Fruit fly (Drosophila melanogaster): ENCODE results near the gene Octbeta1R.

Octbeta1R gene

DNA sequence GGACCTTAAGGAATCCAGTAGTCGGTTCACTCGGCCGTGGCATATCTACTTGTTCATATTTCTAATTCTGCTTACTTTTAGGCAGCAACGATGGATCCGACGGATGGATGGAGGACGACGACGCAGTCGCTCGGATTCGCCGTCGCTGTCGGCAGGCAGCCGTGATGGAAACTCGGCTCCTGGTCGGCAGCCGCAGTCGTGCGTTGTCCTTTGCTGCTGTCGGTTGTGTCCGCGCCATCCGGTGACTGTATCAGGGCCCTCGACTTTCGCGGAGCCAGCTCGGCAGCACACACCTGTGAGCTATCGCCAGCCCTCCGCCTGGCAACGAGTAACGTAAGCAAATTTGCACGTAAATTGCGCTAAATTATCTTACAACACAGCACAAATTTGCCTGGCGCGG lies at the start of gene Octbeta1R:
Octbeta1R (plus strand) TSS at position 191 of the 400 bp plus-strand sequence.
- TF ChIP-seq nerfin-1 (tag; optimal IDR thresholded peaks at IDR 0.05), result no peak
- TF ChIP-seq odd (GFP tag; optimal IDR thresholded peaks at IDR 0.05), result no peak
- no peak for TF ChIP-seq tio (GFP tag; optimal IDR thresholded peaks at IDR 0.05)
- no peak for TF ChIP-seq CG14965 (GFP tag; optimal IDR thresholded peaks at IDR 0.05; ENCODE audit: borderline replicate concordance)
- TF ChIP-seq CG11723 (GFP tag; optimal IDR thresholded peaks at IDR 0.05), result no peak
- no peak for TF ChIP-seq CG15514 (GFP tag; optimal IDR thresholded peaks at IDR 0.05)
- TF ChIP-seq CG14860 (GFP tag; IDR thresholded peaks at IDR 0.05; ENCODE audit: partially characterized antibody), result 0 out of 3 replicates have a peak, but pooled peaks have one; percentile 12
- TF ChIP-seq CG13894 (tag; optimal IDR thresholded peaks at IDR 0.05), result peak; percentile 57
- no peak for TF ChIP-seq CG8089 (GFP tag; optimal IDR thresholded peaks at IDR 0.05)
- TF ChIP-seq Ravus (GFP tag; IDR thresholded peaks at IDR 0.05), result no peak
- no peak for TF ChIP-seq HmgD (GFP tag; optimal IDR thresholded peaks at IDR 0.05)
- TF ChIP-seq CG12104 (GFP tag; optimal IDR thresholded peaks at IDR 0.05), result no peak
- TF ChIP-seq schlank (tag; optimal IDR thresholded peaks at IDR 0.05), result no peak
- no peak for TF ChIP-seq CG31224 (GFP tag; IDR thresholded peaks at IDR 0.05)
- no peak for TF ChIP-seq CG10565 (GFP tag; optimal IDR thresholded peaks at IDR 0.05)
- TF ChIP-seq HLHmδ (GFP tag; optimal IDR thresholded peaks at IDR 0.05), result no peak
- no peak for TF ChIP-seq kah (GFP tag; optimal IDR thresholded peaks at IDR 0.05)
- no peak for TF ChIP-seq Doc2 (GFP tag; IDR thresholded peaks at IDR 0.05)
- TF ChIP-seq Nf-YB (GFP tag; optimal IDR thresholded peaks at IDR 0.05), result no peak
- no peak for TF ChIP-seq eve (GFP tag; optimal IDR thresholded peaks at IDR 0.05)
- no peak for TF ChIP-seq Usf (GFP tag; optimal IDR thresholded peaks at IDR 0.05)
- no peak for TF ChIP-seq Mes4 (GFP tag; optimal IDR thresholded peaks at IDR 0.05)
- TF ChIP-seq gro (GFP tag; optimal IDR thresholded peaks at IDR 0.05), result no peak
- TF ChIP-seq Deaf1 (tag; optimal IDR thresholded peaks at IDR 0.05), result peak; percentile 94
- peak; percentile 22 for TF ChIP-seq Med (GFP tag)
- TF ChIP-seq CG12071 (GFP tag; optimal IDR thresholded peaks at IDR 0.05), result no peak
- no peak for TF ChIP-seq CG4360 (GFP tag; IDR thresholded peaks at IDR 0.05)
- no peak for TF ChIP-seq CG15011 (GFP tag; optimal IDR thresholded peaks at IDR 0.05)
- no peak for TF ChIP-seq CG2889 (GFP tag; IDR thresholded peaks at IDR 0.05)
- TF ChIP-seq Fer3 (tag; optimal IDR thresholded peaks at IDR 0.05), result no peak
- TF ChIP-seq CG4617 (GFP tag; optimal IDR thresholded peaks at IDR 0.05; ENCODE audit: borderline replicate concordance), result no peak
- TF ChIP-seq abd-A (tag; optimal IDR thresholded peaks at IDR 0.05), result peak; percentile 16
- TF ChIP-seq Bdp1 (GFP tag; optimal IDR thresholded peaks at IDR 0.05), result no peak
- TF ChIP-seq CG12155 (GFP tag; optimal IDR thresholded peaks at IDR 0.05), result no peak
- no peak for TF ChIP-seq CG9797 (GFP tag; optimal IDR thresholded peaks at IDR 0.05)
- TF ChIP-seq insv (GFP tag; optimal IDR thresholded peaks at IDR 0.05), result no peak
- 0 out of 3 replicates have a peak, but pooled peaks have one; percentile 1 for TF ChIP-seq row (GFP tag; IDR thresholded peaks at IDR 0.05)
- no peak for TF ChIP-seq CG3995 (GFP tag; optimal IDR thresholded peaks at IDR 0.05)
- no peak for TF ChIP-seq MTF-1 (GFP tag; optimal IDR thresholded peaks at IDR 0.05; ENCODE audit: borderline replicate concordance)

DNA sequence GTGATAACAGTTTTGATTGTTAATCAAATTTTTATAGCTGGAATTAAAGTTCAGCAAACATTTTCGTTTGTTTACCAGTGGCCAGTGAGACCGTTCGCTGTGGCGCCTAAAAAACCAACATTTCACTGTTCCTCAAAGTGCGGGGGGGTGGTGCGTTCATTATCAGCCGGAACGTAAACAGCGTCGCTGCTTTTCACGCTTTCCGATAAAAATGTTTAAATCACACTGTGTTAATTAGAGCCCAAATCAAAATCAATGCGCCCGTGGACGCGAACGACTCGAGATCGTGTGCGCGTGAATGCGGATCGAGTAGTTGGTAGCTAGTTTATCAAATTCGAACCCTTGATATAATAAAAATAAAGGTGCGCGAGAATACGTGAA lies 49.2 kb upstream of the Octbeta1R start, which contains the start of gene CG34376:
CG34376 (plus strand) TSS at position 226 of the 381 bp plus-strand sequence.
- TF ChIP-seq GATAe (GFP tag; conservative IDR thresholded peaks at IDR 0.05) (peak; percentile 93), sna (GFP tag; IDR thresholded peaks at IDR 0.05; ENCODE audit: partially characterized antibody) (peak; percentile 41; the same call in 1 of the 2 replicates), CG6254 (GFP tag; optimal IDR thresholded peaks at IDR 0.05) (peak; percentile 17), CG2678 (tag; optimal IDR thresholded peaks at IDR 0.05) (peak; percentile 38), Taf1 (GFP tag; IDR thresholded peaks at IDR 0.05) (no peak), HLHmδ (GFP tag; optimal IDR thresholded peaks at IDR 0.05) (peak; percentile 1), gfzf (GFP tag; optimal IDR thresholded peaks at IDR 0.05) (peak; percentile 87), NFAT (GFP tag; IDR thresholded peaks at IDR 0.05) (peak; percentile 78), pfk (GFP tag; optimal IDR thresholded peaks at IDR 0.05) (peak; percentile 25), oc (tag; optimal IDR thresholded peaks at IDR 0.05) (peak; percentile 21), CG10979 (tag; optimal IDR thresholded peaks at IDR 0.05) (peak; percentile 2), CG9932 (GFP tag; IDR thresholded peaks at IDR 0.05) (peak; percentile 51), CG11723 (GFP tag; optimal IDR thresholded peaks at IDR 0.05) (no peak), bsh (GFP tag; optimal IDR thresholded peaks at IDR 0.05) (peak in 1 of 2 experiments; percentile 8), cato (GFP tag; optimal IDR thresholded peaks at IDR 0.05; ENCODE audit: borderline replicate concordance) (no peak)
